Worm (Caenorhabditis elegans): ENCODE results near the gene C55C3.6.

The C55C3.6 gene

DNA sequence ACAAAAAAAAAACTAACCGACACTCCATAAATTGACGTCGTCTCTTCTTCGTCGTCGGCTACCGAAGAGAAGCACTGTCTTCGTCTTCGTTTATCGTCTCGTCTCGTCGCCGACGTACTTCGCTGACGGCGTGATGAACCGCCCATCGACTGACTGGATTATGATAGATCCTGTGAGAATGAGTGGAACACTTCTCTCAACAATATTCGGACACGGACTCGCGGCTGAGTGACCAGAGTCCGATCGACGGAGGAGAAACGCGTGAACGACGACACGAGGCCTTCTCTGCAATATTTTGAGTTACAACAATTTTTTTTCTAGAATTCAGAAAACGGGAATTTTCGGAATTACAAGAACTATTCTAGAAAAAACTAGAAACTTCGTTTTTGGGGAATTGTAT, 22.7 kb upstream of the C55C3.6 start, which contains the start of gene skn-1:
Gene skn-1, minus strand, starts transcription at position 146 of the 400 bp plus-strand sequence.
- no peak for TF ChIP-seq ceh-13 (GFP tag; optimal IDR thresholded peaks at IDR 0.05)
- TF ChIP-seq hnd-1 (tag; optimal IDR thresholded peaks at IDR 0.05), result no peak
- TF ChIP-seq ets-7 (tag; optimal IDR thresholded peaks at IDR 0.05), result no peak
- TF ChIP-seq scrt-1 (GFP tag; IDR thresholded peaks at IDR 0.05), result no peak
- no peak for TF ChIP-seq B0310.2 (tag; optimal IDR thresholded peaks at IDR 0.05)
- TF ChIP-seq tbx-11 (GFP tag; IDR thresholded peaks at IDR 0.05), result no peak
- TF ChIP-seq F13C5.2 (tag; optimal IDR thresholded peaks at IDR 0.05), result no peak
- no peak for TF ChIP-seq ama-1 (optimal IDR thresholded peaks at IDR 0.05)
- TF ChIP-seq aly-1 (tag; optimal IDR thresholded peaks at IDR 0.05), result no peak
- TF ChIP-seq tbx-37 (GFP tag; conservative IDR thresholded peaks at IDR 0.05), result no peak
- TF ChIP-seq hmg-4 (GFP tag; optimal IDR thresholded peaks at IDR 0.05), result no peak
- no peak for TF ChIP-seq tra-4 (tag; optimal IDR thresholded peaks at IDR 0.05)

DNA sequence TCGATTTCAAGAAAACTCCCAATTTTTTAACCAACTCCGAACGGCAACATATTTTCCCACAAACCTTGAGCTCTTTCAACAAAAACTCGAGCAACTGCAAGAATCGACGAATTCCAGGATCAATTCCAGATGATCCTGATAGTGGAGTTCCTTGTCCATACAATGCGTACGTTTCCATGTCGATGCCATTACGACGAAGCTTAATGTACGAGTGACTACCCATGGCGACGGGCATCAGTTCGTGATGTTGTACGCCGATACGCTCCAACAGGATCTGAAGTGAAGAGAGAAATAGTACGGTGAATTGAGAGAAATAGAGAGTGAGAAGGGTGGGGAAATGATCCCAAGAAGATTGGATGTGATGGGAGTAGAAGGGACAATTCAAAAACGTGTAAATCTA, 20.9 kb upstream of the C55C3.6 start:
- TF ChIP-seq hmg-4 (GFP tag; optimal IDR thresholded peaks at IDR 0.05), result no peak
- no peak for TF ChIP-seq flt-1 (GFP tag; IDR thresholded peaks at IDR 0.05)
- no peak for TF ChIP-seq pes-1 (GFP tag; IDR thresholded peaks at IDR 0.05)
- TF ChIP-seq hmbx-1 (tag; optimal IDR thresholded peaks at IDR 0.05), result no peak
- TF ChIP-seq ceh-36 (tag; optimal IDR thresholded peaks at IDR 0.05), result no peak
- no peak for TF ChIP-seq ama-1 (optimal IDR thresholded peaks at IDR 0.05)
- TF ChIP-seq aly-1 (tag; optimal IDR thresholded peaks at IDR 0.05), result no peak
- no peak for TF ChIP-seq B0310.2 (tag; optimal IDR thresholded peaks at IDR 0.05)

DNA sequence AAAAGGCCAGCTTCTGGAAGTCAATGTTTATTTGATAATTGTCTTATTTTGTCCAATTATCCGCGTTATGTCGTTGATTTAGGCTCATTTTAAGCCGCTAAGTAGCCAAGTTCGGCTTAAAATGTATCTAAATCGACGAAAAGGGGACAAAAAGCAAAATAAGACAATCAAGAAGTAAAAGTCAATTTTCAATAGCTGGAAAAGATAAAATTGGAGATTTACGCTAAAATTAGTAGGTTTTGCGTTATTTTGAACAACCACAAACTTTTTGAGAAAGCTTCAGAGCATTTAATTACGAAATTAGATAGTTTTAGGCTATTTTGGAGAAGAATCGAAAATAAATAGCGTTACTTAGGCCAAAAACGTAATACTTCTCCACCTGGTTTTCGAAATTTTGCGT, 20.1 kb upstream of the C55C3.6 start:
- no peak for TF ChIP-seq sea-1 (GFP tag; conservative IDR thresholded peaks at IDR 0.05)
- no peak for TF ChIP-seq hnd-1 (tag; optimal IDR thresholded peaks at IDR 0.05)
- no peak for TF ChIP-seq aly-1 (tag; optimal IDR thresholded peaks at IDR 0.05)
- no peak for TF ChIP-seq ama-1 (optimal IDR thresholded peaks at IDR 0.05)
- no peak for TF ChIP-seq ceh-13 (GFP tag; optimal IDR thresholded peaks at IDR 0.05)
- no peak for TF ChIP-seq hmbx-1 (tag; optimal IDR thresholded peaks at IDR 0.05)
- TF ChIP-seq tbx-11 (GFP tag; IDR thresholded peaks at IDR 0.05), result no peak
- no peak for TF ChIP-seq tbx-37 (GFP tag; conservative IDR thresholded peaks at IDR 0.05)
- TF ChIP-seq pes-1 (GFP tag; IDR thresholded peaks at IDR 0.05), result no peak
- no peak for TF ChIP-seq flt-1 (GFP tag; IDR thresholded peaks at IDR 0.05)
- no peak for TF ChIP-seq tra-4 (tag; optimal IDR thresholded peaks at IDR 0.05)
- TF ChIP-seq ceh-36 (tag; optimal IDR thresholded peaks at IDR 0.05), result no peak
- TF ChIP-seq ets-7 (tag; optimal IDR thresholded peaks at IDR 0.05), result no peak
- TF ChIP-seq B0310.2 (tag; optimal IDR thresholded peaks at IDR 0.05), result no peak
- TF ChIP-seq scrt-1 (GFP tag; IDR thresholded peaks at IDR 0.05), result no peak
- no peak for TF ChIP-seq hmg-4 (GFP tag; optimal IDR thresholded peaks at IDR 0.05)
- no peak for TF ChIP-seq F13C5.2 (tag; optimal IDR thresholded peaks at IDR 0.05)

DNA sequence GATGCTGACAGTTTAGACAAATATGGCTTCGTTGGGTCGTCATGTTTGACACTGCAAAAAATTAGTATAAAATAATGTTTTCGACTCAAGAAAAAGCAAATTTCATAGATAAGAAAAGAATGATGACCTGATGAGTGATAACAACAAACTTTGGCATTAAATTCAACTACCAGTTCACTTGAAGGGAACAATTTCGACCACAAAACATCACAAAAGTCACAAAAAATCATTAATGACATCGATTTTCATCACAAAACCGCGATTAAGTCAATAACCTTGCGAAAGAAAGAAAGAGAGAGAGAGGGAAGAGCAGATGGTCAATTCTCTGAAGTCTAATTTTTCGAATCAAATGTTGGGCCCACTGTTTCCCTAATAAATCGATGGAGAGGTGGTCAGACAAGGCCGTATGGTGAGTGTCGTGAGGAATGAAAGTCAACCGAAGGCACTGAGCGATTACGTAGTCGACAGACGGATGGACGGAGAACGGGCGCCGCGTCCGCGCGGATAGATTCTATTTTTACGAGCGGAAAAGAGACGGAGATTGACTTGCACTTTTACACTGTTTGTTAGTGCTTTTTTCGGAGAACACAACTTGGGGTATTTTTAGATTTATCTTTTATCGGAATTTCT, 18.5 kb upstream of the C55C3.6 start, which contains the start of gene bec-1:
Gene bec-1, minus strand, starts transcription at position 51 of the 630 bp plus-strand sequence.
- TF ChIP-seq ceh-36 (tag; optimal IDR thresholded peaks at IDR 0.05), result no peak
- no peak for TF ChIP-seq tra-4 (tag; optimal IDR thresholded peaks at IDR 0.05)
- TF ChIP-seq pes-1 (GFP tag; IDR thresholded peaks at IDR 0.05), result no peak
- no peak for TF ChIP-seq tbx-11 (GFP tag; IDR thresholded peaks at IDR 0.05)
- no peak for TF ChIP-seq sea-1 (GFP tag; conservative IDR thresholded peaks at IDR 0.05)

DNA sequence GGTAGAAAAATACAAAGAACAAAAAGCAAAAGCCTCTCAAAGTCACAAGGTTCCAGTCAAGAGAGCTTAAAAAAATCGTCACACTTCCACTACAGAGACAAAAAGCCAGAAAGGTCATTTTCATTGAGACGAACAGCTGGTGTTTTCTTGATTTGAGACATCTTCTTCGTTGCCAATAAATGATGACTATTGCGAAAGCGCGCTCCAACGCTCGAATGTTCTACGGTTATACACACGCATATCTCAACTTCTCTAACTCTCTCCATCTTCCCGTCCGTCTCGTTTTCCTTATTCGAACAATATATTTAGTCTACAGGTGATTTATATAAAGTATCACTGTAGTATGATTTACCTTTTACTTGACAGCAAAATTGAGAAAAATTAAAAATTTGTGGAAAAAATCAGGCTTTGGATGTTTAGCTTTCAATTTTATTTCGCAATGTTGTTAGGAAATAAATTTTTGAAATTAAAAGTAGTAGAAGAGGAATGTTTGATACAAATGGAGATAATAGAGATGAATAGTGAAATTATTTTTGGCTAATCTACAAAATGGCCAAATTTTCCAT, 17.5 kb upstream of the C55C3.6 start:
- TF ChIP-seq ceh-13 (GFP tag; optimal IDR thresholded peaks at IDR 0.05) (no peak), hmg-4 (GFP tag; optimal IDR thresholded peaks at IDR 0.05) (no peak), B0310.2 (tag; optimal IDR thresholded peaks at IDR 0.05) (no peak), aly-1 (tag; optimal IDR thresholded peaks at IDR 0.05) (no peak), ceh-36 (tag; optimal IDR thresholded peaks at IDR 0.05) (no peak), tbx-37 (GFP tag; conservative IDR thresholded peaks at IDR 0.05) (no peak), F13C5.2 (tag; optimal IDR thresholded peaks at IDR 0.05) (no peak), flt-1 (GFP tag; IDR thresholded peaks at IDR 0.05) (no peak), tbx-11 (GFP tag; IDR thresholded peaks at IDR 0.05) (no peak), ama-1 (optimal IDR thresholded peaks at IDR 0.05) (no peak), tra-4 (tag; optimal IDR thresholded peaks at IDR 0.05) (no peak), hnd-1 (tag; optimal IDR thresholded peaks at IDR 0.05) (no peak), scrt-1 (GFP tag; IDR thresholded peaks at IDR 0.05) (no peak), pes-1 (GFP tag; IDR thresholded peaks at IDR 0.05) (no peak), sea-1 (GFP tag; conservative IDR thresholded peaks at IDR 0.05) (no peak)

DNA sequence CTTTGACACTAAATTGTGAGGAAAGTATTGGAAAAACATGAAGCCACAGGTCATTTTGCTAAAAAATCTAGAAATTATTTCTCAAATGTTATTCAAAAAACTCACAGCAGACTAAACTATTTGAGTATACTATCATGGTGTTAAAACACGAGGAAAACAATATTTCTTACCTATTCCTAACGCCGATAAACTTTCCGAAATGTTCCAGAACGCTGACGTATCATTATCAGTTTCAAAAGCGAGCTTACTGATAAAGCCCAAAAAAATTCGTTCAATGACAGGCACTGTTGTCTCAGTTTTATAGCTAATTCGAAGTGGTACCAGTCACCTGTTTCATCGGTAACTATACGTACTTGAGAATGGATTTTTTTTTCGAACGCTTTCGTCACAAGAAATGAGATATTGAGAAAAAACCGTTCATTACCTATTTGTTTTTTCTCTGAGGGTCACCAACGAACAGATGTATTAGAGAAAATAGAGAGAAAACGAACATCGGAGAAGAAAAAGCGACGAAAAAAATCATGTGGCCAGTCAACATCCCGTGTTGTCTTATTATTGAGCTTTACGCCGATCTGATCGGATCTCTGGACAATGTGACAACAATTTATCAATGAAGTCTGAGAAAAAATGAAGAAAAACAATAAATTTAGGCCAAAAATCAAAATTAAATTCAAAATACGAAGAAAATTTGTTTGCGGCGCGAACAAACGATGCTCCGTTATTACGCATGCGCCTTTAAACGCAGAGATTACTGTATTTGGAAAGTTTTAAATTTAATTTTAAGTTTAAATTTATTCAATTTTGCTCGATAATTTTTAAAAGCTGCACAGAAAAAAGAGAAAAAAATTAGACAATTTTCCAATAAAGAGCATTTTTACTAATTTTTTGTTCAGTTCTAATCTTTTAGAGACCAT, 16.6 kb upstream of the C55C3.6 start:
- TF ChIP-seq hmbx-1 (tag; optimal IDR thresholded peaks at IDR 0.05), result no peak
- TF ChIP-seq aly-1 (tag; optimal IDR thresholded peaks at IDR 0.05), result no peak

DNA sequence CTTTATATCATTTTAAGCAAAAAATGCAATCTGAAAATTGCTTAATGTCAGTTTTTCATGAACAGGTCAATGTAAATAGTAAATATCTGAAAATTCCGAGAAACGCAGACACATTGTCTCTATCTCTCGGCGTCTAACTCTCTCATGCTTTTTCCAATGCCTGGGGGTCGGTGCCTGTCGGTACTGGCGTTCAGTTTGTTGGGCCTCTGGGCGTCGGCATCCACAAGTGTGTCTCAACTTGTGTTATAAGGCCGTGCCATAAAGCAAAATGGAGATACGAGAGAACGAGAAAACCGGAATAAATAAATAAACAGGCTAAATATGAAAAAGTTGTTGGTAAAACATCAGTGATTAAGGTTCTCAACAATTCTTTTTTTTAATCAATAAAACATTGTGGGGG, 15.8 kb upstream of the C55C3.6 start:
- TF ChIP-seq ets-7 (tag; optimal IDR thresholded peaks at IDR 0.05) (no peak), aly-1 (tag; optimal IDR thresholded peaks at IDR 0.05) (no peak), ceh-13 (GFP tag; optimal IDR thresholded peaks at IDR 0.05) (no peak), tbx-11 (GFP tag; IDR thresholded peaks at IDR 0.05) (no peak)

Data from whole organism, early embryonic.